Worm (Caenorhabditis elegans): ENCODE results near the gene srsx-10.

- TF ChIP-seq ref-2 (tag; optimal IDR thresholded peaks at IDR 0.05), result no peak
- no peak for TF ChIP-seq ceh-31 (tag; optimal IDR thresholded peaks at IDR 0.05)
- no peak for TF ChIP-seq ztf-16 (tag; optimal IDR thresholded peaks at IDR 0.05)
- no peak for TF ChIP-seq elt-2 (tag; optimal IDR thresholded peaks at IDR 0.05)
- no peak for TF ChIP-seq nhr-11 (tag; optimal IDR thresholded peaks at IDR 0.05)
Measured at ce11 chrV:4968775-4969174, 5.8 kb downstream of the srsx-10 start.
